Fruit fly (Drosophila melanogaster) whole organism: ENCODE measurements around the gene Tmem43.

Experiments
- CG8478 ChIP-seq: fragments of >200 bp; optimal IDR thresholded peaks from 2 replicates; lab custom pipeline; 2018; ENCODE audit warnings: inconsistent platforms
- Dll ChIP-seq: fragments of >200 bp; optimal IDR thresholded peaks from 2 replicates; lab custom pipeline; 2017
- EcR ChIP-seq, 2 experiments: fragments of >200 bp; optimal IDR thresholded peaks; 2 replicates each; lab custom pipeline; 2017; ENCODE audit warnings: missing biosample characterization in 2 of 2, missing genetic modification characterization in 2 of 2, missing genetic modification reagents in 2 of 2
- pan ChIP-seq: fragments of >200 bp; optimal IDR thresholded peaks from 2 replicates; lab custom pipeline; 2017
- usp ChIP-seq: fragments of >200 bp; optimal IDR thresholded peaks from 2 replicates; lab custom pipeline; 2017; ENCODE audit warnings: missing biosample characterization, missing genetic modification characterization, mixed read lengths

- TF ChIP-seq EcR (GFP tag; optimal IDR thresholded peaks at IDR 0.05; lab: Kevin White, UChicago) (no peak), pan (lab: Kevin White, UChicago) (no peak), usp (GFP tag; lab: Kevin White, UChicago) (no peak), Dll (lab: Kevin White, UChicago) (no peak), CG8478 (lab: Kevin White, UChicago) (no peak)
Observed at dm6 chr3L:7934857-7935256, 19.9 kb upstream of the Tmem43 start.
